Worm (Caenorhabditis elegans) whole organism, early embryonic: ENCODE data around the gene nas-17.

Experiments used
- B0310.2 ChIP-seq: sonication (generic microtip); optimal IDR thresholded peaks from 2 replicates; lab custom pipeline; 2016; ENCODE audit warnings: mild to moderate bottlenecking, missing genetic modification characterization, missing compliant biosample characterization
- F13C5.2 ChIP-seq: sonication (generic microtip); optimal IDR thresholded peaks from 2 replicates; lab custom pipeline; 2017; ENCODE audit warnings: mild to moderate bottlenecking, missing genetic modification characterization, inconsistent platforms, missing compliant biosample characterization
- aly-1 ChIP-seq: sonication (generic microtip); optimal IDR thresholded peaks from 2 replicates; lab custom pipeline; 2016; ENCODE audit warnings: missing genetic modification characterization, missing compliant biosample characterization
- ama-1 ChIP-seq: fragments of 150-350 bp; optimal IDR thresholded peaks from 2 replicates; lab custom pipeline; 2014
- ceh-13 ChIP-seq: fragments of 200-800 bp; sonication (Bioruptor generic); optimal IDR thresholded peaks from 2 replicates; lab custom pipeline; 2018; ENCODE audit warnings: mild to moderate bottlenecking, missing genetic modification characterization, missing compliant biosample characterization
- ets-7 ChIP-seq: sonication (generic microtip); optimal IDR thresholded peaks from 2 replicates; lab custom pipeline; 2016; ENCODE audit warnings: missing genotype, missing genetic modification characterization, missing compliant biosample characterization
- flt-1 ChIP-seq: fragments of 200-800 bp; sonication (Bioruptor generic); IDR thresholded peaks from 2 replicates; pipeline ENCODE4 v1.3.6; 2022; ENCODE audit warnings: missing genetic modification characterization, missing compliant biosample characterization
- hmg-4 ChIP-seq: fragments of 200-800 bp; sonication (Bioruptor generic); optimal IDR thresholded peaks from 2 replicates; lab custom pipeline; 2018; ENCODE audit warnings: mild to moderate bottlenecking, missing genetic modification characterization, missing compliant biosample characterization
- hnd-1 ChIP-seq: sonication (generic microtip); optimal IDR thresholded peaks from 2 replicates; lab custom pipeline; 2016; ENCODE audit warnings: missing genetic modification characterization, missing compliant biosample characterization
- scrt-1 ChIP-seq: fragments of 200-800 bp; sonication (Bioruptor generic); IDR thresholded peaks from 2 replicates; pipeline ENCODE4 v1.3.6; 2022; ENCODE audit warnings: missing genetic modification characterization, missing compliant biosample characterization
- sea-1 ChIP-seq: fragments of 200-800 bp; sonication (Bioruptor generic); conservative IDR thresholded peaks from 2 replicates; pipeline ENCODE4 v1.3.6; 2022; ENCODE audit warnings: missing genetic modification characterization, missing compliant biosample characterization
- tbx-11 ChIP-seq: fragments of 200-800 bp; sonication (Bioruptor generic); IDR thresholded peaks from 2 replicates; pipeline ENCODE4 v1.3.6; 2022; ENCODE audit warnings: missing genetic modification characterization, missing compliant biosample characterization
- tbx-37 ChIP-seq: fragments of 200-800 bp; sonication (Bioruptor generic); conservative IDR thresholded peaks from 2 replicates; pipeline ENCODE4 v1.3.6; 2022; ENCODE audit warnings: missing genetic modification reagents, missing genetic modification characterization, missing compliant biosample characterization

DNA sequence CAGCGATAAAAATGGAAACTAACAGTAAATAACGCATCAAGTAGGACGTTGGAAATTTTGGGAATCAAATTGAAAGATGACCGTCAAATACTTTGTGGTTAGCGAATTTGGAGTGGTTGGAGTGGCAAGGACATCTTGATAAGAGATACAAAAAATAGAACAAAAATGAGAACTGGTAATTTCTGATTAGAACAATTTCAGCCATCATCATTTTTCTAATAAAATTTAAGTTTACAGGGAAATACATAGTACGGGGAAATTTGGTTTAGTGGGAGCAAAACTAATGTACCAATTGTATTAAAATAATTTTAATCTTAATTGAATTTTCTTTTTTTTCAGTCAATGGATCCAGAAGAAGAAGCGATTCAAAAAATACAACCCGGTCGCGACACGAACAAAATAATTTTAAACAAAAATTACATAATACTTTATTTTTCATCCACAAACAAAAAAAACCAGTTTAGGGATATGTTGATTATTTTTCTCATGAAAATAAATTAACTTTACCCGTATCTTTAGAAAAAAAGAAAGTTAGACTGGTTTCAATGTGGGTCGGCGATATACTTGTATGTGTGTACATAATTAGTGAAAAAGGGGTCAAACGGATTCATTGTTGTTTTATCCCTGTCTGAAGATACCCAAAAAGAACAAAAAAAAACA, 12.3 kb downstream of the nas-17 start, which contains the start of the genes K03B8.8 and grl-3:
- TF ChIP-seq ama-1 (lab: Kevin White, UChicago) = no peak
- TF ChIP-seq hnd-1 = no peak
- no peak for TF ChIP-seq aly-1 (tag; lab: Kevin White, UChicago)
- no peak for TF ChIP-seq hmg-4 (GFP tag; lab: Kevin White, UChicago)
- TF ChIP-seq F13C5.2 (tag; lab: Kevin White, UChicago) = no peak
- TF ChIP-seq ets-7 (tag; lab: Kevin White, UChicago) = no peak
- no peak for TF ChIP-seq sea-1
- TF ChIP-seq tbx-11 = no peak
- TF ChIP-seq scrt-1 = no peak
- no peak for TF ChIP-seq flt-1 (GFP tag; lab: Robert Waterston, UW)
- TF ChIP-seq ceh-13 (GFP tag; lab: Kevin White, UChicago) = no peak
- TF ChIP-seq B0310.2 (tag; lab: Kevin White, UChicago) = no peak
- no peak for TF ChIP-seq tbx-37 (GFP tag; lab: Robert Waterston, UW)
